Worm (Caenorhabditis elegans): Measurements from ENCODE around the gene Y50E8A.2.

Gene Y50E8A.2

DNA sequence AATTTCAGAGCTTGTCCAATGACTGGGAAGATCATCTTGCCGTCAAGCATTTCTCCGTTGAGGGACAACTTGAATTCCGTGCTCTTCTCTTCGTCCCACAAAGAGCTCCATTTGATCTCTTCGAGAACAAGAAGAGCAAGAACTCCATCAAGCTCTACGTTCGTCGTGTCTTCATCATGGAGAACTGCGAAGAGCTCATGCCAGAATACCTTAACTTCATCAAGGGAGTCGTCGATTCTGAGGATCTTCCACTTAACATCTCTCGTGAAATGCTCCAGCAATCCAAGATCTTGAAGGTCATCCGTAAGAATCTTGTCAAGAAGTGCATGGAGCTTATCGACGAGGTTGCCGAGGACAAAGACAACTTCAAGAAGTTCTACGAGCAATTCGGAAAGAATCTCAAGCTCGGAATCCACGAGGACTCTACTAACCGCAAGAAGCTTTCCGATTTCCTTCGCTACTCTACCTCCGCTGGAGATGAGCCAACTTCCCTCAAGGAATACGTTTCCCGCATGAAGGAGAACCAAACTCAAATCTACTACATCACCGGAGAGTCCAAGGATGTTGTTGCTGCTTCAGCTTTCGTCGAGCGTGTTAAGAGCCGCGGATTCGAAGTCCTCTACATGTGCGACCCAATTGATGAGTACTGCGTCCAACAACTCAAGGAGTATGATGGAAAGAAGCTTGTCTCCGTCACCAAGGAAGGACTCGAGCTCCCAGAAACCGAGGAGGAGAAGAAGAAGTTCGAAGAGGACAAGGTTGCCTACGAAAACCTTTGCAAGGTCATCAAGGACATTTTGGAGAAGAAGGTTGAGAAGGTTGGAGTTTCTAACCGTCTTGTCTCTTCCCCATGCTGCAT, 41.3 kb downstream of the Y50E8A.2 start (continued):
- no peak for TF ChIP-seq F37B4.10 (GFP tag; IDR thresholded peaks at IDR 0.05)
- no peak for TF ChIP-seq ekl-4 (GFP tag; IDR thresholded peaks at IDR 0.05)
- TF ChIP-seq Y95B8A.8 (GFP tag; IDR thresholded peaks at IDR 0.05), result peak; percentile 7; the same call in 1 of the 2 replicates
- no peak for TF ChIP-seq ztf-26 (tag; optimal IDR thresholded peaks at IDR 0.05)
- no peak for TF ChIP-seq aptf-2 (GFP tag; conservative IDR thresholded peaks at IDR 0.05)
- no peak for TF ChIP-seq mxl-1 (tag; optimal IDR thresholded peaks at IDR 0.05)
- TF ChIP-seq tbx-9 (tag; optimal IDR thresholded peaks at IDR 0.05; ENCODE audit: borderline replicate concordance), result no peak
- TF ChIP-seq hlh-26 (GFP tag; conservative IDR thresholded peaks at IDR 0.05), result no peak
- no peak for TF ChIP-seq ccch-3 (GFP tag; optimal IDR thresholded peaks at IDR 0.05)
- TF ChIP-seq lag-1 (GFP tag; IDR thresholded peaks at IDR 0.05), result no peak
- no peak for TF ChIP-seq rpc-1 (optimal IDR thresholded peaks at IDR 0.05)
- no peak for TF ChIP-seq rpc-1 (tag; optimal IDR thresholded peaks at IDR 0.05)
- no peak for TF ChIP-seq madf-10 (tag; optimal IDR thresholded peaks at IDR 0.05)
- TF ChIP-seq Y53G8AR.9 (GFP tag; conservative IDR thresholded peaks at IDR 0.05), result peak; percentile 28; the same call in 1 of the 2 replicates
- no peak for TF ChIP-seq attf-5 (GFP tag; optimal IDR thresholded peaks at IDR 0.05)
- TF ChIP-seq lir-1 (GFP tag; conservative IDR thresholded peaks at IDR 0.05), result no peak; the same call in 1 of the 2 replicates
- no peak for TF ChIP-seq fkh-3 (tag; optimal IDR thresholded peaks at IDR 0.05)
- no peak; the same call in none of the 2 replicates for TF ChIP-seq K11D2.4 (GFP tag; IDR thresholded peaks at IDR 0.05)
- no peak for TF ChIP-seq F23B12.7 (tag; optimal IDR thresholded peaks at IDR 0.05; ENCODE audit: insufficient read depth)
- 0 out of 2 replicates have a peak, but pooled peaks have one; percentile 15 for TF ChIP-seq bed-1 (GFP tag; IDR thresholded peaks at IDR 0.05)
- no peak for TF ChIP-seq efl-1 (GFP tag; optimal IDR thresholded peaks at IDR 0.05)
- peak; percentile 5; the same call in 1 of the 2 replicates for TF ChIP-seq madf-6 (GFP tag; IDR thresholded peaks at IDR 0.05)
- TF ChIP-seq ztf-6 (GFP tag; IDR thresholded peaks at IDR 0.05), result peak; percentile 17; the same call in 1 of the 2 replicates
- no peak for TF ChIP-seq nhr-80 (tag; optimal IDR thresholded peaks at IDR 0.05)
- no peak for TF ChIP-seq F33H1.4 (GFP tag; IDR thresholded peaks at IDR 0.05)
- no peak for TF ChIP-seq B0035.1 (tag; optimal IDR thresholded peaks at IDR 0.05)
- no peak for TF ChIP-seq madf-8 (GFP tag; conservative IDR thresholded peaks at IDR 0.05)
- no peak for TF ChIP-seq Y53F4B.3 (GFP tag; IDR thresholded peaks at IDR 0.05)
- TF ChIP-seq attf-6 (GFP tag; IDR thresholded peaks at IDR 0.05), result no peak
- TF ChIP-seq somi-1 (GFP tag; optimal IDR thresholded peaks at IDR 0.05), result no peak
- TF ChIP-seq ceh-91 (GFP tag; IDR thresholded peaks at IDR 0.05), result no peak
- no peak for TF ChIP-seq Y79H2A.3 (GFP tag; conservative IDR thresholded peaks at IDR 0.05)
- TF ChIP-seq madf-3 (GFP tag; IDR thresholded peaks at IDR 0.05), result no peak
- no peak for TF ChIP-seq xnd-1 (tag; optimal IDR thresholded peaks at IDR 0.05)
- no peak for TF ChIP-seq sdz-38 (tag; optimal IDR thresholded peaks at IDR 0.05)
- peak; percentile 26 for TF ChIP-seq snpc-3.4 (tag; optimal IDR thresholded peaks at IDR 0.05)
- TF ChIP-seq F57C9.4 (tag; optimal IDR thresholded peaks at IDR 0.05), result no peak
- no peak for TF ChIP-seq Y67H2A.10 (GFP tag; conservative IDR thresholded peaks at IDR 0.05)
- no peak for TF ChIP-seq athp-1 (tag; optimal IDR thresholded peaks at IDR 0.05)
- no peak for TF ChIP-seq nhr-179 (tag; optimal IDR thresholded peaks at IDR 0.05)
- no peak for TF ChIP-seq nhr-27 (tag; optimal IDR thresholded peaks at IDR 0.05)
- TF ChIP-seq ztf-22 (GFP tag; optimal IDR thresholded peaks at IDR 0.05), result no peak
- TF ChIP-seq pbrm-1 (GFP tag; IDR thresholded peaks at IDR 0.05), result no peak
- TF ChIP-seq sptf-2 (GFP tag; optimal IDR thresholded peaks at IDR 0.05), result no peak
- TF ChIP-seq egl-18 (GFP tag; IDR thresholded peaks at IDR 0.05), result no peak
- no peak for TF ChIP-seq atf-7 (tag; optimal IDR thresholded peaks at IDR 0.05)
- no peak for TF ChIP-seq B0019.2 (GFP tag; conservative IDR thresholded peaks at IDR 0.05)
- TF ChIP-seq nhr-120 (GFP tag; IDR thresholded peaks at IDR 0.05), result no peak
